Fruit fly (Drosophila melanogaster): Measurements from ENCODE around the gene drn.

The drn gene

dm6 chr3R:9340076-9340315 is at the start of gene drn:
drn (plus strand) TSS chr3R:9340216.
- TF ChIP-seq CG17801 (GFP tag; optimal IDR thresholded peaks at IDR 0.05; ENCODE audit: partially characterized antibody), result no peak

dm6 chr3R:9297163-9297562 is 42.9 kb upstream of the drn start:
- TF ChIP-seq CG17801 (GFP tag; optimal IDR thresholded peaks at IDR 0.05; ENCODE audit: partially characterized antibody), result no peak

- no peak for TF ChIP-seq CG17801 (GFP tag; optimal IDR thresholded peaks at IDR 0.05; ENCODE audit: partially characterized antibody)
These were observed 18.5 kb upstream of the drn start, which contains the start of gene HP1e for dm6 chr3R:9321470-9321869. HP1e (plus strand) TSS chr3R:9321770.

- TF ChIP-seq CG17801 (GFP tag; optimal IDR thresholded peaks at IDR 0.05; ENCODE audit: partially characterized antibody), result no peak
These were observed 11.6 kb upstream of the drn start, which contains the start of gene CG8861 for dm6 chr3R:9328411-9328810. CG8861 (minus strand) TSS chr3R:9328511.

- TF ChIP-seq CG17801 (GFP tag; optimal IDR thresholded peaks at IDR 0.05; ENCODE audit: partially characterized antibody), result no peak
These were observed 11.2 kb upstream of the drn start for dm6 chr3R:9328812-9329211.

- TF ChIP-seq CG17801 (GFP tag; optimal IDR thresholded peaks at IDR 0.05; ENCODE audit: partially characterized antibody), result no peak
These were observed 9.8 kb upstream of the drn start, which contains the start of gene CG12951 for dm6 chr3R:9330231-9330630. CG12951 (minus strand) TSS chr3R:9330331.

dm6 chr3R:9331861-9332260 is 8.2 kb upstream of the drn start, which contains the start of gene CG16749:
CG16749 (minus strand) TSS chr3R:9331885.
- no peak for TF ChIP-seq CG17801 (GFP tag; optimal IDR thresholded peaks at IDR 0.05; ENCODE audit: partially characterized antibody)

- no peak for TF ChIP-seq CG17801 (GFP tag; optimal IDR thresholded peaks at IDR 0.05; ENCODE audit: partially characterized antibody)
These were observed 5.2 kb upstream of the drn start, which contains the start of the genes Aduk and pasi2 for dm6 chr3R:9334592-9335518. Aduk (minus strand) TSS chr3R:9334714. pasi2 (plus strand) TSS chr3R:9335170.

- no peak for TF ChIP-seq CG17801 (GFP tag; optimal IDR thresholded peaks at IDR 0.05; ENCODE audit: partially characterized antibody)
These were observed 2.4 kb upstream of the drn start for dm6 chr3R:9337402-9338254.

- no peak for TF ChIP-seq CG17801 (GFP tag; optimal IDR thresholded peaks at IDR 0.05; ENCODE audit: partially characterized antibody)
These were observed 1.2 kb upstream of the drn start for dm6 chr3R:9338771-9339170.

- no peak for TF ChIP-seq CG17801 (GFP tag; optimal IDR thresholded peaks at IDR 0.05; ENCODE audit: partially characterized antibody)
These were observed 590 bp upstream of the drn start for dm6 chr3R:9339176-9340075.

- peak; percentile 89 for TF ChIP-seq CG17801 (GFP tag; optimal IDR thresholded peaks at IDR 0.05; ENCODE audit: partially characterized antibody)
These were observed 591 bp downstream of the drn start for dm6 chr3R:9340425-9341188.

- peak; percentile 90 for TF ChIP-seq CG17801 (GFP tag; optimal IDR thresholded peaks at IDR 0.05; ENCODE audit: partially characterized antibody)
These were observed 1.4 kb downstream of the drn start for dm6 chr3R:9341189-9342012.

Data from ovary, adult (tissue).